Worm (Caenorhabditis elegans) whole organism, L1 larva: ENCODE measurements around the gene ZK512.10.

Experiments
- Y116A8C.19 ChIP-seq: sonication (generic microtip); optimal IDR thresholded peaks from 2 replicates; lab custom pipeline; 2016; ENCODE audit warnings: missing compliant biosample characterization, missing genetic modification characterization, borderline replicate concordance
- nhr-12 ChIP-seq: sonication (generic microtip); optimal IDR thresholded peaks from 2 replicates; lab custom pipeline; 2017; ENCODE audit warnings: missing biosample characterization, missing genetic modification characterization

DNA sequence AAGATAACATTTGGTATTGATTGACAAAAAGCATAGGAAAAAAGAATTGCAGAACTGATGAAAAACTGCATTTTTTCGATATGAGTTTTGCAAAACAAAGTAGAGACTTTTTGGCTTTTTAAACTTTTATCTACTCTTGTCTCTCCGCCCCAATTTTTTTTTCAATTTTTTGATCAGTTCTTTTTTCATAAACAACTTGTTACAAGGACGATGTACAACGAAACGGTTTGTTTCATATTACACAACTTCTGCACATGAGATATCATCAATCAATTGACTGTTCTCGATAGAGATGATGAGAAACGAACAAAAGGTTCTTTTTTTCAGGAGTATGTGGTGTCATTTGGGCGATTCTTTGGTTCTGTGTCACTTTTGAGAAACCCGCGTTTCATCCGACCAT, 7.9 kb downstream of the ZK512.10 start, which contains the start of gene ZK512.7:
- TF ChIP-seq nhr-12 (tag; lab: Kevin White, UChicago), result no peak
- no peak for TF ChIP-seq Y116A8C.19
